Worm (Caenorhabditis elegans) whole organism, L3 larva: ENCODE results near the gene F53F4.2.

Experiments used
- R02D3.7 ChIP-seq: fragments of 150-350 bp; optimal IDR thresholded peaks from 2 replicates; lab custom pipeline; 2014; ENCODE audit warnings: missing biosample characterization, missing genetic modification characterization
- aly-2 ChIP-seq: fragments of 150-350 bp; optimal IDR thresholded peaks from 2 replicates; lab custom pipeline; 2014; ENCODE audit warnings: missing biosample characterization, missing genetic modification characterization
- ceh-16 ChIP-seq: sonication (generic microtip); optimal IDR thresholded peaks from 2 replicates; lab custom pipeline; 2017; ENCODE audit warnings: missing biosample characterization, missing genetic modification characterization
- ceh-28 ChIP-seq: fragments of 150-350 bp; optimal IDR thresholded peaks from 2 replicates; lab custom pipeline; 2014; ENCODE audit warnings: missing biosample characterization, missing genetic modification reagents, missing genetic modification characterization
- ceh-82 ChIP-seq: fragments of 150-350 bp; optimal IDR thresholded peaks from 2 replicates; lab custom pipeline; 2014; ENCODE audit warnings: missing biosample characterization, missing genetic modification characterization
- ceh-9 ChIP-seq: sonication (generic microtip); optimal IDR thresholded peaks from 2 replicates; lab custom pipeline; 2018; ENCODE audit warnings: missing biosample characterization, missing genetic modification characterization
- egl-5 ChIP-seq: fragments of 150-350 bp; optimal IDR thresholded peaks from 2 replicates; lab custom pipeline; 2017; ENCODE audit warnings: missing biosample characterization, missing genetic modification reagents, missing genetic modification characterization, inconsistent platforms
- elt-1 ChIP-seq: fragments of 150-350 bp; optimal IDR thresholded peaks from 2 replicates; lab custom pipeline; 2014; ENCODE audit warnings: missing biosample characterization, missing genetic modification characterization
- elt-2 ChIP-seq: sonication (generic microtip); optimal IDR thresholded peaks from 2 replicates; lab custom pipeline; 2016; ENCODE audit warnings: missing genetic modification reagents, mild to moderate bottlenecking, missing genetic modification characterization, missing compliant biosample characterization
- elt-3 ChIP-seq, 3 experiments: fragments of 150-350 bp in 1 of 3; sonication (generic microtip) in 2 of 3; optimal IDR thresholded peaks; 2 replicates in 2 of 3; 4 replicates in 1 of 3; lab custom pipeline; 2014 to 2017; ENCODE audit warnings: missing biosample characterization in 3 of 3, missing genetic modification characterization in 3 of 3
- eor-1 ChIP-seq, 2 experiments: fragments of 150-350 bp; optimal IDR thresholded peaks; 2 replicates each; lab custom pipeline; 2014 to 2018; ENCODE audit warnings: missing biosample characterization in 2 of 2, missing genetic modification characterization in 2 of 2
- fkh-10 ChIP-seq: sonication (generic microtip); optimal IDR thresholded peaks from 2 replicates; lab custom pipeline; 2017; ENCODE audit warnings: missing biosample characterization, missing genetic modification reagents, missing genetic modification characterization
- fkh-2 ChIP-seq: fragments of 150-350 bp; optimal IDR thresholded peaks from 2 replicates; lab custom pipeline; 2014; ENCODE audit warnings: missing biosample characterization, missing genetic modification reagents, missing genetic modification characterization
- fos-1 ChIP-seq: fragments of 150-350 bp; optimal IDR thresholded peaks from 2 replicates; lab custom pipeline; 2014; ENCODE audit warnings: missing biosample characterization, missing genetic modification characterization
- hmg-11 ChIP-seq: sonication (generic microtip); optimal IDR thresholded peaks from 2 replicates; lab custom pipeline; 2016; ENCODE audit warnings: missing genetic modification characterization, missing compliant biosample characterization
- jun-1 ChIP-seq: fragments of 150-350 bp; optimal IDR thresholded peaks from 2 replicates; lab custom pipeline; 2014; ENCODE audit warnings: missing biosample characterization, missing genetic modification reagents, missing genetic modification characterization
- lin-39 ChIP-seq: fragments of 150-350 bp; optimal IDR thresholded peaks from 2 replicates; lab custom pipeline; 2018; ENCODE audit warnings: missing biosample characterization, missing genetic modification reagents, missing genetic modification characterization
- lsy-12 ChIP-seq: sonication (generic microtip); optimal IDR thresholded peaks from 2 replicates; lab custom pipeline; 2016; ENCODE audit warnings: mild to moderate bottlenecking, missing genetic modification characterization, missing compliant biosample characterization
- mml-1 ChIP-seq: fragments of 150-350 bp; sonication (generic microtip); optimal IDR thresholded peaks from 3 replicates; lab custom pipeline; 2014; ENCODE audit warnings: missing biosample characterization, missing genetic modification characterization
- nfya-1 ChIP-seq: sonication (generic microtip); optimal IDR thresholded peaks from 2 replicates; lab custom pipeline; 2017; ENCODE audit warnings: missing genetic modification characterization, mild to moderate bottlenecking, missing compliant biosample characterization, antibody characterized with exemption, moderate library complexity; ENCODE audit not compliant: insufficient read depth
- nhr-11 ChIP-seq: fragments of 150-350 bp; optimal IDR thresholded peaks from 2 replicates; lab custom pipeline; 2014; ENCODE audit warnings: missing biosample characterization, missing genetic modification characterization
- nhr-12 ChIP-seq: fragments of 150-350 bp; optimal IDR thresholded peaks from 2 replicates; lab custom pipeline; 2014; ENCODE audit warnings: missing biosample characterization, missing genetic modification characterization
- nhr-23 ChIP-seq: fragments of 150-350 bp; optimal IDR thresholded peaks from 2 replicates; lab custom pipeline; 2014; ENCODE audit warnings: missing biosample characterization, missing genetic modification reagents, missing genetic modification characterization
- nhr-28 ChIP-seq: fragments of 150-350 bp; optimal IDR thresholded peaks from 2 replicates; lab custom pipeline; 2014; ENCODE audit warnings: missing biosample characterization, missing genetic modification characterization
- nhr-43 ChIP-seq: sonication (generic microtip); optimal IDR thresholded peaks from 2 replicates; lab custom pipeline; 2016; ENCODE audit warnings: mild to moderate bottlenecking, missing genetic modification characterization, missing compliant biosample characterization; ENCODE audit not compliant: poor library complexity, severe bottlenecking
- nhr-67 ChIP-seq: fragments of 150-350 bp; optimal IDR thresholded peaks from 2 replicates; lab custom pipeline; 2014; ENCODE audit warnings: missing biosample characterization, missing genetic modification characterization
- pha-4 ChIP-seq: fragments of 150-350 bp; optimal IDR thresholded peaks from 2 replicates; lab custom pipeline; 2014; ENCODE audit warnings: missing biosample characterization, missing genetic modification reagents, missing genetic modification characterization
- sea-2 ChIP-seq: fragments of 150-350 bp; sonication (generic microtip); optimal IDR thresholded peaks from 4 replicates; lab custom pipeline; 2014; ENCODE audit warnings: missing biosample characterization, missing genetic modification reagents, missing genetic modification characterization
- skn-1 ChIP-seq: fragments of 150-350 bp; optimal IDR thresholded peaks from 2 replicates; lab custom pipeline; 2014; ENCODE audit warnings: missing biosample characterization, missing genetic modification characterization
- tbx-2 ChIP-seq: sonication (generic microtip); optimal IDR thresholded peaks from 2 replicates; lab custom pipeline; 2016; ENCODE audit warnings: mild to moderate bottlenecking, missing genetic modification characterization, missing compliant biosample characterization
- unc-39 ChIP-seq: sonication (generic microtip); optimal IDR thresholded peaks from 4 replicates; lab custom pipeline; 2017; ENCODE audit warnings: missing biosample characterization, missing genetic modification characterization
- unc-62 ChIP-seq: fragments of 150-350 bp; sonication (generic microtip); optimal IDR thresholded peaks from 4 replicates; lab custom pipeline; 2014; ENCODE audit warnings: missing biosample characterization, missing genetic modification reagents, missing genetic modification characterization
- ztf-11 ChIP-seq: fragments of 150-350 bp; optimal IDR thresholded peaks from 2 replicates; lab custom pipeline; 2014; ENCODE audit warnings: missing biosample characterization, missing genetic modification characterization

F53F4.2 gene

ce11 chrV:13589494-13590176 lies at the start of gene F53F4.2, which contains the start of gene F53F4.18:
Gene F53F4.2, minus strand, starts transcription at chrV:13589594.
Gene F53F4.18, plus strand, starts transcription at chrV:13590126.
- TF ChIP-seq ceh-9 (tag; lab: Kevin White, UChicago) (no peak), skn-1 (tag; lab: Kevin White, UChicago) (no peak), eor-1 (tag; optimal IDR thresholded peaks at IDR 0.05; lab: Kevin White, UChicago) (no peak), sea-2 (GFP tag; lab: Kevin White, UChicago) (no peak), nhr-12 (no peak), R02D3.7 (tag; lab: Kevin White, UChicago) (no peak), nhr-11 (tag; lab: Kevin White, UChicago) (no peak), lin-39 (tag; lab: Kevin White, UChicago) (no peak), pha-4 (tag; lab: Kevin White, UChicago) (no peak), nhr-23 (tag; lab: Kevin White, UChicago) (no peak), fkh-10 (GFP tag; lab: Kevin White, UChicago) (no peak)

DNA sequence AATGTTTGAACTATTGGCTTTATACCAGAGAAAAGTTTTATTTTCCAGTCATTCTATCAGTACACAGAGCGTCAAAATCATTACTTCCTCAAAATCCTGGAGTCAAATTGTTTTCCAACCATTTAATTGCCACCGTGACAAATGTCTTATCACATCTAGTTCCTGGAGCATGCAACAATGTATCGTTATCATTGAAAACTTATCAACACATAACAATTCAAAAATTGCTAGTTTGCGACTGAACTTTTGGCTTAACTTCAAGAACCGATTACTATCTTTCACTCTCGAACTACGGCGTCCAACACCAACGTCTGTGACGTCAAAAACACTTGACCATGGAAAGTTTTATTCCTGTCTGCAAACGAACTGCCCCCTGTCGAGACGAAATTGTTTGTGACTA lies 48.6 kb upstream of the F53F4.2 start:
- no peak for TF ChIP-seq fos-1 (tag; lab: Kevin White, UChicago)
- TF ChIP-seq aly-2 (tag; lab: Kevin White, UChicago) = no peak
- no peak for TF ChIP-seq ceh-82 (tag; lab: Kevin White, UChicago)
- TF ChIP-seq fkh-10 (GFP tag; lab: Kevin White, UChicago) = no peak
- no peak for TF ChIP-seq ceh-28 (tag; lab: Kevin White, UChicago)
- TF ChIP-seq nhr-28 = no peak
- TF ChIP-seq tbx-2 (tag; lab: Kevin White, UChicago) = no peak
- TF ChIP-seq elt-3 (tag; optimal IDR thresholded peaks at IDR 0.05; lab: Kevin White, UChicago) = no peak
- peak; percentile 3 for TF ChIP-seq pha-4 (tag; lab: Kevin White, UChicago)
- TF ChIP-seq nfya-1 = no peak
- TF ChIP-seq ceh-16 (tag; lab: Kevin White, UChicago) = no peak
- no peak for TF ChIP-seq unc-39 (tag; lab: Kevin White, UChicago)
- no peak for TF ChIP-seq mml-1
- no peak for TF ChIP-seq lsy-12 (tag; lab: Kevin White, UChicago)
- no peak for TF ChIP-seq fkh-2 (tag; lab: Kevin White, UChicago)
- no peak for TF ChIP-seq elt-1 (tag; lab: Kevin White, UChicago)
- no peak for TF ChIP-seq unc-62 (GFP tag; lab: Kevin White, UChicago)
- TF ChIP-seq nhr-11 (tag; lab: Kevin White, UChicago) = no peak
- TF ChIP-seq lin-39 (tag; lab: Kevin White, UChicago) = no peak
- TF ChIP-seq R02D3.7 (tag; lab: Kevin White, UChicago) = no peak
- TF ChIP-seq egl-5 (tag; lab: Kevin White, UChicago) = no peak
- peak; percentile 89 for TF ChIP-seq elt-2 (tag; lab: Kevin White, UChicago)
- no peak for TF ChIP-seq nhr-43 (tag; lab: Kevin White, UChicago)
- no peak for TF ChIP-seq hmg-11 (tag; lab: Kevin White, UChicago)
- TF ChIP-seq jun-1 (tag; lab: Kevin White, UChicago) = peak; percentile 22
- no peak for TF ChIP-seq skn-1 (tag; lab: Kevin White, UChicago)

ce11 chrV:13636411-13636810 lies 47.0 kb upstream of the F53F4.2 start:
- TF ChIP-seq nhr-23 (tag; lab: Kevin White, UChicago) (peak; percentile 21), elt-1 (tag; lab: Kevin White, UChicago) (peak; percentile 8), aly-2 (tag; lab: Kevin White, UChicago) (no peak)

DNA sequence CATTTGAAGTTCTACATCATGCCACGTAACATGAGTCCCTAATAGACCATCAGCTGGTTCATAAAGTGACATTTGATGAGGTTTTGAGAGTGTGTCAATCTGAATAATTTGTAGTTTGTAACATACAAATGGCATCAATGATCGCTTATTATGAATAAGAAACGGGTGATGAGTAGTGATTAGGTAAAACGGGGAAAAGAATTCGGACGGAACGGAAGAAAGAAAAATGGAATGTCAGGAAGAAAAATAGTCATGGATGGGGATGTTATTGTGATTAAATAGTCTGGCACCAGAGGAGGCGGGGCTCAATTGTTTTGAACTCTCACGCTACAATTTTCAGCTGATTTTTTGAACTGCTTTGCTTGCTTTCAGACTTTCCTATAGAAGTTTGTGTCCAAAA lies 44.8 kb upstream of the F53F4.2 start, which contains the start of gene H37A05.2:
Gene H37A05.2, minus strand, starts transcription at position 101 of the 400 bp plus-strand sequence.
- no peak for TF ChIP-seq tbx-2 (tag; lab: Kevin White, UChicago)
- no peak for TF ChIP-seq nhr-43 (tag; lab: Kevin White, UChicago)
- no peak for TF ChIP-seq ceh-9 (tag; lab: Kevin White, UChicago)
- no peak for TF ChIP-seq hmg-11 (tag; lab: Kevin White, UChicago)
- no peak for TF ChIP-seq nhr-67 (tag; lab: Kevin White, UChicago)
- TF ChIP-seq ceh-82 (tag; lab: Kevin White, UChicago) = no peak
- TF ChIP-seq elt-1 (tag; lab: Kevin White, UChicago) = no peak
- TF ChIP-seq fos-1 (tag; lab: Kevin White, UChicago) = no peak
- TF ChIP-seq elt-2 (tag; lab: Kevin White, UChicago) = no peak
- no peak for TF ChIP-seq pha-4 (tag; lab: Kevin White, UChicago)
- TF ChIP-seq ztf-11 (tag; lab: Kevin White, UChicago) = no peak
